Fruit fly (Drosophila melanogaster) whole organism, pupa: ENCODE measurements around the gene Uro.
"Not testable (repeated sequence)": the region's sequence is repeated elsewhere in the genome, so short reads cannot be mapped to it uniquely, and the experiment has no call there.

Experiments
- CG10348 ChIP-seq: fragments of 200-800 bp; sonication (Bioruptor generic); IDR thresholded peaks from 2 replicates; pipeline ENCODE4 v1.3.6; 2022; ENCODE audit warnings: missing biosample characterization, missing genetic modification characterization
- CG12605 ChIP-seq: fragments of 200-800 bp; sonication (Bioruptor generic); IDR thresholded peaks from 2 replicates; pipeline ENCODE4 v1.3.6; 2022; ENCODE audit warnings: missing biosample characterization, missing genetic modification characterization
- CG13204 ChIP-seq: fragments of 200-800 bp; sonication (Bioruptor generic); optimal IDR thresholded peaks from 2 replicates; lab custom pipeline; 2018; ENCODE audit warnings: missing biosample characterization, mild to moderate bottlenecking, missing genetic modification characterization, moderate library complexity
- CG14655 ChIP-seq: fragments of 200-800 bp; sonication (Bioruptor generic); optimal IDR thresholded peaks from 3 replicates; lab custom pipeline; 2017; ENCODE audit warnings: mild to moderate bottlenecking, missing biosample characterization, missing genetic modification reagents, missing genetic modification characterization
- CG15710 ChIP-seq: fragments of 200-800 bp; sonication (Bioruptor generic); optimal IDR thresholded peaks from 2 replicates; lab custom pipeline; 2018; ENCODE audit warnings: missing biosample characterization, mild to moderate bottlenecking, missing genetic modification characterization, moderate library complexity
- CG17806 ChIP-seq: fragments of 200-800 bp; sonication (Bioruptor generic); optimal IDR thresholded peaks from 2 replicates; lab custom pipeline; 2018; ENCODE audit warnings: missing biosample characterization, mild to moderate bottlenecking, missing genetic modification characterization, moderate library complexity
- CG32121 ChIP-seq: fragments of 200-800 bp; sonication (Bioruptor generic); IDR thresholded peaks from 2 replicates; pipeline ENCODE4 v1.3.6; 2022; ENCODE audit warnings: missing biosample characterization, missing genetic modification characterization
- CG34367 ChIP-seq: fragments of 200-800 bp; sonication (Bioruptor generic); optimal IDR thresholded peaks from 2 replicates; lab custom pipeline; 2018; ENCODE audit warnings: missing biosample characterization, mild to moderate bottlenecking, missing genetic modification characterization
- CG4496 ChIP-seq: fragments of 200-800 bp; sonication (Bioruptor generic); IDR thresholded peaks from 3 replicates; pipeline ENCODE4 v1.3.6; 2022; ENCODE audit warnings: missing biosample characterization, missing genetic modification characterization
- CG8159 ChIP-seq: fragments of 200-800 bp; sonication (Bioruptor generic); optimal IDR thresholded peaks from 3 replicates; lab custom pipeline; 2018; ENCODE audit warnings: missing biosample characterization, mild to moderate bottlenecking, missing genetic modification characterization, moderate library complexity
- CG8301 ChIP-seq: fragments of 200-800 bp; sonication (Bioruptor generic); optimal IDR thresholded peaks from 2 replicates; lab custom pipeline; 2018; ENCODE audit warnings: missing biosample characterization, mild to moderate bottlenecking, missing genetic modification characterization
- CG9948 ChIP-seq: fragments of 200-800 bp; sonication (Bioruptor generic); optimal IDR thresholded peaks from 2 replicates; lab custom pipeline; 2018; ENCODE audit warnings: missing biosample characterization, mild to moderate bottlenecking, missing genetic modification characterization, moderate library complexity
- D1 ChIP-seq: fragments of 200-800 bp; sonication (Bioruptor generic); optimal IDR thresholded peaks from 2 replicates; lab custom pipeline; 2018; ENCODE audit warnings: missing biosample characterization, mild to moderate bottlenecking, missing genetic modification characterization, moderate library complexity
- EcR ChIP-seq: fragments of 200-800 bp; sonication (Bioruptor generic); optimal IDR thresholded peaks from 3 replicates; lab custom pipeline; 2019; ENCODE audit warnings: missing biosample characterization, missing genetic modification characterization, mild to moderate bottlenecking, moderate library complexity, missing genetic modification reagents
- Ets98B ChIP-seq: fragments of 200-800 bp; sonication (Bioruptor generic); IDR thresholded peaks from 2 replicates; pipeline ENCODE4 v1.3.6; 2022; ENCODE audit warnings: missing biosample characterization, missing genetic modification characterization
- Pif1A ChIP-seq: fragments of 200-800 bp; sonication (Bioruptor generic); optimal IDR thresholded peaks from 3 replicates; lab custom pipeline; 2016; ENCODE audit warnings: missing biosample characterization, missing genetic modification characterization
- Pif1B ChIP-seq: fragments of 200-800 bp; sonication (Bioruptor generic); optimal IDR thresholded peaks from 3 replicates; lab custom pipeline; 2016; ENCODE audit warnings: missing biosample characterization, missing genetic modification characterization
- Snoo ChIP-seq: fragments of 200-800 bp; sonication (Bioruptor generic); optimal IDR thresholded peaks from 3 replicates; lab custom pipeline; 2017; ENCODE audit warnings: missing biosample characterization, mild to moderate bottlenecking, missing genetic modification characterization, inconsistent platforms
- fd96Ca ChIP-seq: fragments of 200-800 bp; sonication (Bioruptor generic); IDR thresholded peaks from 3 replicates; pipeline ENCODE4 v1.3.6; 2022; ENCODE audit warnings: missing biosample characterization, missing genetic modification characterization
- gl ChIP-seq: fragments of 200-800 bp; sonication (Bioruptor generic); optimal IDR thresholded peaks from 2 replicates; lab custom pipeline; 2018; ENCODE audit warnings: missing biosample characterization, mild to moderate bottlenecking, missing genetic modification characterization
- rn ChIP-seq: fragments of 200-800 bp; sonication (Bioruptor generic); IDR thresholded peaks from 2 replicates; pipeline ENCODE4 v1.3.6; 2022; ENCODE audit warnings: missing biosample characterization, missing genetic modification characterization

Gene Uro

DNA sequence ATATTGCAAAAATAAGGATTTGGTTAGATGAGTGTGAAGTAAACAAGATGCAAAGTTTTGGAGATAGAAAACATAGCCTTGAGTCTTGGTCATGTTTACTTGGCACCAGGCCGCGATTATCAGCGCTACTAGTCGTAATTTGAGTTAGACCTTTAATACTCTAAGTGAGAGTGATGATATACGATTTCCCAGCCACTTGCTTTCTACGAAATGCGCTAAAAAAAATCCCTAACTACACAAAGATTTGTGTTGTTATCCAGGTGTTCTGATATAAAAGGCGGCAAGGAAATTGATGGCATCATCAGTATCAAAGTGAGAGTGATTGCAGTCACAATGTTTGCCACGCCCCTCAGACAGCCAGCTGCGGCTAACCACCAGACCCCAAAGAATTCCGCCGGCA is at the start of gene Uro:
Gene Uro (plus strand): TSS at position 301 of the 400 bp plus-strand sequence.
- no peak for TF ChIP-seq Ets98B (GFP tag; lab: Robert Waterston, UW)
- TF ChIP-seq Pif1A (GFP tag; lab: Kevin White, UChicago): no peak
- no peak for TF ChIP-seq CG17806 (tag; lab: Kevin White, UChicago)
- no peak for TF ChIP-seq fd96Ca (GFP tag; lab: Robert Waterston, UW)
- TF ChIP-seq CG14655: no peak

DNA sequence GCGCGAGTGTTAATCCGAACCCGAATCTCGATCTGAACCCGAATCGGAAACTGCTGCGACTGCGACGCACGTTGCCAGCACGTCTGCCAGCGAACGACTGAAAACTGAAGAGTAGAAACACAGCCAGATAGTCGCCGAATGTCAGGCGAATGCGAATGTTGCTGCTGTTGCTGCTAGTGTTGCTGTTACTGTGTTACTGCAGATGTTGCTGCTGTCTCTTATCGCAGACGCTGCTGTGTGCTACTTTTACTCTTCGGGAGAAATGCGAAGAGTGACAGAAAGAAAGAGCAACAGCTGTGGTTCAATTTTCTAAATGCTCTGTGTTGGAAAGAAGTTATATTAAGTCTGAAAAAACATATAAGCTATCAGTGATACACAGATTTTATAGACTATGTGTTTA is 47.3 kb upstream of the Uro start, which contains the start of gene CG13796:
Gene CG13796 (minus strand): TSS at position 101 of the 400 bp plus-strand sequence.
- not testable (repeated sequence) for TF ChIP-seq D1 (tag; lab: Kevin White, UChicago); rn; Pif1A (GFP tag; lab: Kevin White, UChicago)
- TF ChIP-seq, all 21 proteins: peak for 0; not testable (repeated sequence) for 21

DNA sequence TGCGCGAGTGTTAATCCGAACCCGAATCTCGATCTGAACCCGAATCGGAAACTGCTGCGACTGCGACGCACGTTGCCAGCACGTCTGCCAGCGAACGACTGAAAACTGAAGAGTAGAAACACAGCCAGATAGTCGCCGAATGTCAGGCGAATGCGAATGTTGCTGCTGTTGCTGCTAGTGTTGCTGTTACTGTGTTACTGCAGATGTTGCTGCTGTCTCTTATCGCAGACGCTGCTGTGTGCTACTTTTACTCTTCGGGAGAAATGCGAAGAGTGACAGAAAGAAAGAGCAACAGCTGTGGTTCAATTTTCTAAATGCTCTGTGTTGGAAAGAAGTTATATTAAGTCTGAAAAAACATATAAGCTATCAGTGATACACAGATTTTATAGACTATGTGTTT is 41.2 kb upstream of the Uro start, which contains the start of gene CG31904:
Gene CG31904 (minus strand): TSS at position 101 of the 400 bp plus-strand sequence.
- not testable (repeated sequence) for TF ChIP-seq EcR (GFP tag; lab: Kevin White, UChicago); CG32121 (GFP tag; lab: Robert Waterston, UW); CG10348 (GFP tag; lab: Robert Waterston, UW)

DNA sequence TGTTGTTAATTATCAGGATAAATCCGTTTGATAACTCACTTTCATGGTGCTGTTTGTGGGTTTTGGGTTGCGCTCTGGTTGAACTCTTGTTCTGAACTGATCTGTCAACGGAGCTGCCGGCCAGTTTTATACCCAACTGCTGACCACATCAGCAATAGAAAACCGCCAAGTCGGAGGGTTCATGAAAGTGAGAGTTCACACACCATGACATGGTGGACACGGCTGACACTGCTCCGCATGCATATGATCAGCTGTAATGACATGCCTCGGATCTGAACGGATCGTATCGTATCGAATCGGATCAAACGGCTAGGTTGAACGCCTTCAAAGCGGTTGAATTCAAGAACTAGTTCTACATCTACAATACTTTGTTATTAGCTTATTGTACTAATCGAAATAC is 38.4 kb upstream of the Uro start, which contains the start of gene Acp1:
Gene Acp1 (minus strand): TSS at position 101 of the 400 bp plus-strand sequence.
- TF ChIP-seq rn (no peak), CG10348 (GFP tag; lab: Robert Waterston, UW) (no peak), CG9948 (tag; lab: Kevin White, UChicago) (no peak), CG13204 (no peak), Ets98B (GFP tag; lab: Robert Waterston, UW) (no peak), CG17806 (tag; lab: Kevin White, UChicago) (no peak), Pif1B (no peak), CG12605 (GFP tag; lab: Robert Waterston, UW) (no peak), CG4496 (GFP tag; lab: Robert Waterston, UW) (no peak), fd96Ca (GFP tag; lab: Robert Waterston, UW) (no peak), EcR (GFP tag; lab: Kevin White, UChicago) (no peak), Snoo (tag; lab: Kevin White, UChicago) (no peak), Pif1A (GFP tag; lab: Kevin White, UChicago) (no peak)

DNA sequence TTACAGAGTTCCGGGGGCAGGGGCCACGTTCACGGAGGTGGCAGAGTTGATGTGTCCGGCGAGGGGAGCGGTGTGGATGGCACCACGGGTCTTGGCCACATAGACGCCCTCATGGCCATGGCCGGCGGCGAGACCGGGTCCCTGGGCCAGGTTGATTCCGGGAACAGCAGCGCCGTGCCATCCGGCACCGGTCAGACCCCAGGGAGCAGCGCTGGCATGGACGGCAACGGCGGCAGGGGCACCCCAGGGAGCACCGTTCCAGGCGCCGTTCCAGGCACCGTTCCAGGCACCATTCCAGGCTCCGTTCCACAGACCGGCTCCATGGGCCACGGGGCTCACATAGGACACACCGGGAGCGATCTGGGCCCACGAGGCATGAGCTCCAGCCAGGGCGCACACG is 35.7 kb upstream of the Uro start:
- TF ChIP-seq CG8301 (tag; lab: Kevin White, UChicago): no peak
- TF ChIP-seq rn: peak; percentile 26; the same call in 1 of the 2 replicates

DNA sequence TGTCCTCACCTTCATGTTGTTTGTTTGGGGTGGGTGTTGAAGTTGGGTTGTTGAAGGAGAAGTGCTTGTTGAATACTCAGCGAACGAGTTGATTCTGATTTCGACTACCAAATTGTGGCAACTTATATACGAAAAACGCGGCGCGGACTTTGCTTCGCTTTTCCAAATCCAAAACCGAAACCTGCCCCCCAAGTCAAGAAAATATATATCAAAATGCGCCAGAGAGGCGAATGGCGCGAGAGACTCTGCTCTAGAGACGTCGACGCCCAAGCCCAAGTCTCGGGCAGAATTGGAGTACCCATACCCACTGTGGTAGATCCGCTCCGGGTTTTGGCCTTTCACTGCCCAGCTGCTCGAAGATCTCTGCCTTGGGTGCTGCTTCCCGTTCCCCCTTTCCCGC is 35.1 kb upstream of the Uro start, which contains the start of gene CG7214:
Gene CG7214 (minus strand): TSS at position 101 of the 400 bp plus-strand sequence.
- TF ChIP-seq CG34367 (tag; lab: Kevin White, UChicago) (no peak), CG13204 (no peak)
- TF ChIP-seq, all 21 proteins: peak for 0

DNA sequence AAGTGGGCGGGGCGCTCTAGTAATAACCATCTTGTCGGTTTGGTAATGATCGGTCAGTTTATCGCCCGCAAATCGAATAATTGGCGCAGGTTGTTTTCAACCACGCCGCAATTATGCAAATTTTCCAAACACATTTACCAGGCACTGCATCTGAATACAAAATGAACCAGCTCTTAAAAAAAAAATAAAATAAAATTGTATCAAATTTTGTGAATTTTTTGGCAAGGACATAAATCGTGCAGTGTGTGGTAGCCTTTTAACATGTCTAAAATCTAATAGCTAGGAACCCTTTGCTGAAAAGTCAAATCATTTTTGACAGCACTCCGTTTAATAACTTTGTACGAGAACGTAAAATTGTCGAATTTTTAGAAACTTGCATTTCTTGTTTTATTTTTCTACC is 32.9 kb upstream of the Uro start, which contains the start of gene ATPsynGL:
Gene ATPsynGL (plus strand): TSS at position 301 of the 400 bp plus-strand sequence.
- TF ChIP-seq CG8159 (tag; lab: Kevin White, UChicago) (no peak), rn (no peak), Pif1A (GFP tag; lab: Kevin White, UChicago) (no peak)

DNA sequence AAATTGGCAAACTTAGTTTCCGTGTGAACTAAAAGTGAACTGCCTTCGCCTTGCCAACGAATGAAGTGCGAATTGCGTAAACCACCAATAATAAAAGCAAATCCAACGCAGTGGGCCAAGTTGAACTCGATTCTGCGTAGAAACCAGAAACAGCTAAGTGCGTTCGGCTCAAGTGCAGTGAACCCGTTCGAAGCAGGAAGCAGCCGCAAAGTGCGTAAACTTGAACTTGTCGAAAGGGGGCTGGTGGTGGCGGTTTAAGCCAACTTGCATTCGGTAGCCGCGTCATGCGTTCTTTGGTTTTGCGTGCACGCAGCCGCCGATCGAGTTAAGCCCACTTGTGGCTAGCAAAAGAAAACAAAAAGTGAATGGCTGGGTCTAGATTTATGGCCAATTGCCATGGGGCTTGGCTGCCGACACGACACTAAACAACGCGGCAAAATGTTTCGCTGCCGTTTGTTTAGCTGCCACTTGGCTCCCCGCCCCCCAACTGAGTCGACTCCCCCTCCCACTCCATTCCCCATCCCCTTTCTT is 29.2 kb upstream of the Uro start:
- TF ChIP-seq CG4496 (GFP tag; lab: Robert Waterston, UW) (0 out of 3 replicates have a peak, but pooled peaks have one; percentile 40), CG13204 (peak; percentile 17), Pif1A (GFP tag; lab: Kevin White, UChicago) (no peak), gl (tag; lab: Kevin White, UChicago) (no peak), fd96Ca (GFP tag; lab: Robert Waterston, UW) (0 out of 3 replicates have a peak, but pooled peaks have one; percentile 20), EcR (GFP tag; lab: Kevin White, UChicago) (peak; percentile 95), CG10348 (GFP tag; lab: Robert Waterston, UW) (no peak), Ets98B (GFP tag; lab: Robert Waterston, UW) (no peak; the same call in 1 of the 2 replicates), CG8159 (tag; lab: Kevin White, UChicago) (no peak), rn (no peak), CG8301 (tag; lab: Kevin White, UChicago) (no peak), CG9948 (tag; lab: Kevin White, UChicago) (no peak), CG14655 (no peak), CG15710 (tag; lab: Kevin White, UChicago) (no peak), CG17806 (tag; lab: Kevin White, UChicago) (no peak), D1 (tag; lab: Kevin White, UChicago) (no peak), Snoo (tag; lab: Kevin White, UChicago) (no peak)
